Worm (Caenorhabditis elegans) whole organism, L4/young adult: ENCODE data around the gene F58A4.2.
A peak's percentile ranks its signal among the peaks of the same experiment; 100 is the strongest.

Experiments
- W03F9.2 ChIP-seq: fragments of 150-350 bp; optimal IDR thresholded peaks from 2 replicates; lab custom pipeline; 2014; ENCODE audit warnings: missing biosample characterization, missing genetic modification characterization
- dao-5 ChIP-seq: sonication (generic microtip); optimal IDR thresholded peaks from 2 replicates; lab custom pipeline; 2016; ENCODE audit warnings: missing genotype, missing genetic modification characterization, moderate library complexity, missing compliant biosample characterization
- him-1 ChIP-seq: sonication (generic microtip); optimal IDR thresholded peaks from 2 replicates; lab custom pipeline; 2016; ENCODE audit warnings: missing genotype, missing genetic modification reagents, missing genetic modification characterization, missing compliant biosample characterization

Gene F58A4.2

DNA sequence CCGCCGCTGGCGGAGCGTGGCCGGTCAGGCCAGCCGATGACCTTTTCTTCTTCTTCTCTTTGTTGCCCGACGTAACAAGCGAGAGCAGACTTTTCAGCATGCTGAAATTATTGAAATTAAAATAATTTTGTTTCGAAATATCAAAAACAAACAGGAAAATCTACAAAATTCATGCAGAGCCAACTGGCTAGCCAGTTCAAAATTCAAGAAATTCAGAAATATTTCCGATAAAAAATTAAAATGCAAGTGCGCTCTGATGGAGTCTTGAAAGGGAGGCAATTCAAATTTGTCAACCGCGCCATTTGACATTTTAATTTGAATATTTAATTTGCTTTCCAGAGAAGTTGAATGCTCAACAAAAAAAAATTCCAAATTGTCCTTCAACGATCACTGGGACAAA is at the start of gene F58A4.2:
Gene F58A4.2, minus strand, starts transcription at position 101 of the 400 bp plus-strand sequence.
- no peak for TF ChIP-seq W03F9.2
- TF ChIP-seq him-1, result no peak

DNA sequence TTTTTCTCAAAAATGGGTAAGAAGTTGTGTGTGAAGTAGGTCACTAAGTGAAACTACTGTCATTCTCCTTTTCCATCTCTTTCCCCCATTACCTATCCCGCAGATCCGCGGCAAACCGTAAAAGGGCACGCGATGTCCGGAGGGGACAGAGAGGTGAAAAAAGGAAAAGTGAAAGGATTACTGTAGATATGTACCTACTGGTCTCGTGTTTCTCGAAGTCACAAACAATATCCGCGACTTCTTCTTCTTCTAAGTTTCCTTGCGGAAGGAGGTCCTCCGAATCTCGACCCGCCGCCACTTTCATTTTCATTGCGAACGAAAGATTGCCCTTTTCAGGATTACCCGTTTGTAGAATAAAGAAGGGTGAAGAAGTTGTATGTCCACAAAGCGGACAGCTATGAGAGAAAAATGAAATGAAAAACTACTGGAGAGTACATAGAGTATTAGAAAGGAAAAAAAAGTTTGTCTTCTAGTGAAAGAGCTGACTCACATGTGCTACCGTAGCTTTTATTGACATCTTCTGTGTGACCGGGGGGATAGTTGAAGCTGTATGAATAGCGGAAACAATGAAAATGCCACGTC is 46.0 kb upstream of the F58A4.2 start:
- TF ChIP-seq dao-5, result no peak
- no peak for TF ChIP-seq W03F9.2
- TF ChIP-seq him-1, result no peak

DNA sequence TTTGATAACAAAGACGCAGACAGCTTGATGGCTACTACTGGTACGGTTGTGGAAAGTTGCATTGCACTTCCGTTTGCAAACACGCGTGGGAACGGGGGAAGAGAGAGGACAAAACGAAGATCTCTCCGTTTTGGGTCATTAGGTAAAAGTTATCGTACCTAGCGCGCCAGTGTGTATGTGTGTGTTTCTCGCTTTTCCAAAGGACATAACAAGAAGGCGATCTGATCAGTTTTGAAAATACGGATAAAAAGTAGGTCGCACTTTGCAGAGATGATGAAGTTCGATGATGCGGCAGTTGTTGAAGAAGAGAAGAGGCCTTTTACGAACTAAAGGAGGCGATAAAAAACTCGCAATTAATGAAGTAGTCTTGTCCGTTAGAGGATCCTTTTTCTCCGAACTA is 44.6 kb upstream of the F58A4.2 start:
- TF ChIP-seq him-1 (no peak), dao-5 (no peak), W03F9.2 (no peak)

DNA sequence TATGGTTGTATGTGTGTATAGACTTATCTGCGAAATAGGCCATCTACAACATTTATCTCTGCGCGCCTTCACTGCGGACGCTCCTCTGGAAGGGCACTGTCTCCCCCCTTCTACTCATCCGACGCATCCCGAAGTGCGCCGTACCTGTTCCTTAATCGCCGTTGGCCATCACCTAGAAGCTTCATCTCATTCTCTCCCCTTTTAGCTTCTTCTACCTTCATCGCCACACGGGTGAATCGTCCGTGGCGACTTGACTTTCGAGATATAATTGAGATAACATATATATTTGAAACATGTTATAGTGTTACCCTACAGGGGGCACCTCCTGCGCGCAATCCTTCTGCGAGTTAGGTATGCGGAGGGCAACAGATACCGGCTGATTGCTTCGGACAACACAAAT is 41.6 kb upstream of the F58A4.2 start:
- no peak for TF ChIP-seq him-1
- no peak for TF ChIP-seq W03F9.2
- no peak for TF ChIP-seq dao-5

DNA sequence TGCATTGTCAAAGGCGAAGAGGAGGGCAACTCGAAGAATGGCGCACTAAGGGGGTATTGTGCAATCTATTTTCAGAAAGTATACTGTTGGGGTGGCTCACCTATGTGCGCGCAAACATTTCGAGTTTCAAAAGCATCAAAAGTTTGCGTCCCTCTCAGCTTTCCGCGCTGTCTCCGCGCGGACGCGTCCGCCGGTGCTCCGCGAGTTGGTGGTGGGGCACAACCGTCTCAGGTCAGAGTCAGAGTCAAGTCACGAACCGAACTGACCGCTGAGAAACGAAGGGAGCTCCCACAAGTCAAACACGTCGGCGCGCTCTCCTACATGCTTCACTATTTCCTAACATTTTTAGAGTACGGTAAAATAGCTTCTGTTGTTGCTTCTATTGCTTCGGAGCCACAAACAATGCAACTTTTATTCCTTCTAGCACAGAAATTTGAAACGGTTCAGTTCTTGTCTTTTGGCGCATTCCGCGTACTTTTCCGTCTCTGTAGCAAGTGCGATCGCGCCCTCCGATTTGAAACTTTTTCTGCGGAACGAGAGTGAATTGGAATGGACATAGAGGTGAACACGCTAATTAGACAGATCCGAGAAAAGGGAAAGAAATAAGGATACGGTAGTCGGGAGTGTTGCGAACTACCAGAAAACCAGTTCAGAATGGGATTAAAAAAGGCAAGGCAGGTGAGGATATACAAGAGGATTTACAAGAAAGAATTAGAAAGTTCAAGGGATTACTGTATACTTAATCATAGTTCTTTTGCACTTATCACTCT is 38.9 kb upstream of the F58A4.2 start:
- no peak for TF ChIP-seq W03F9.2
- TF ChIP-seq dao-5, result no peak
- no peak for TF ChIP-seq him-1

DNA sequence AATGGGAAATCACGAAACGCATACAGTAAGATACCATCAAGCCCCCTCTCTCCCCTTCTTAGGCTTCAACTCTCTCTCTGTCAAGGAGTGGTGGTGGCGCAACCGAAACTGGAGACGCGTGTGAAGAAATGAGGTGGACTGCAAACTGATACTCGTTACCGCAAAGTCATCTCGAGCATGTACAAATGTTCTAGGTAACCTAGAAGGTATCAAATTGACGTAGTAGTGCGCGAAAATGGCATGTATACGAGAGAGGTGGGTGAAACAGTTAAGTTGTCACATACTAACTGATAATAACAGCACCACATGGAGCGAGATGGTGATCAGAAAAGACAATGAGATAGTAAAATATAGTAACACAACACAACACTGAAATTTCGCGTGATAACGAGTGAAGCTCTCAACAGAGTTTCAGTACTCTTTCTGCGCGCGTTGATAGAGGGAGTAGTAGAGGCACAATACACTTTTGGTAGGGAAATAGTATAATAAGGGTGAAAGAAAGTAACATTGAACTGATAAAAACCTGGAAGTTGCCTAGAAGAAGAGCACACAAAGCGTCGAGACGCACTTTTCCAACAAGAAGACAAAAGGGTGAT is 37.7 kb upstream of the F58A4.2 start:
- TF ChIP-seq him-1 (no peak), W03F9.2 (no peak), dao-5 (no peak)

DNA sequence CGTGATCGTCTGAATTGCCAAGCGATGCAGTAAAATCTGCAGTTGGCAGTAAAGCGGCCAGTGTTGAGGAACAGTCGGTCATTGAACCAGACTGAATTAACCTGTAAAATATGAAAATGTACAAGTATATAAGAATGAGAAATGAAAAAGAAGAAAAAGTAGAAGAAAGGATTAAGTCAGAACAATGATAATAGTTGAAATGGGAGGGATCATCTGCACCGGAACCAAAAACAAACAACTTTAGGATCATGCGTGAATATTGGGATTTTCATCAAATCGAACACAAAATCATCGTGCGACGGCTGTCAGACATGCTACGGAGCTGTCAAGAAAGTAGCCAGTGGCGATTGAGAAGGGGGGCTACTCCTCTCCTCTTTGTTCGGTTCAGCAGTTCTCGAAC is 36.5 kb upstream of the F58A4.2 start, which contains the start of gene gei-13:
Gene gei-13, minus strand, starts transcription at position 101 of the 400 bp plus-strand sequence.
- TF ChIP-seq him-1 (no peak), W03F9.2 (no peak), dao-5 (no peak)

DNA sequence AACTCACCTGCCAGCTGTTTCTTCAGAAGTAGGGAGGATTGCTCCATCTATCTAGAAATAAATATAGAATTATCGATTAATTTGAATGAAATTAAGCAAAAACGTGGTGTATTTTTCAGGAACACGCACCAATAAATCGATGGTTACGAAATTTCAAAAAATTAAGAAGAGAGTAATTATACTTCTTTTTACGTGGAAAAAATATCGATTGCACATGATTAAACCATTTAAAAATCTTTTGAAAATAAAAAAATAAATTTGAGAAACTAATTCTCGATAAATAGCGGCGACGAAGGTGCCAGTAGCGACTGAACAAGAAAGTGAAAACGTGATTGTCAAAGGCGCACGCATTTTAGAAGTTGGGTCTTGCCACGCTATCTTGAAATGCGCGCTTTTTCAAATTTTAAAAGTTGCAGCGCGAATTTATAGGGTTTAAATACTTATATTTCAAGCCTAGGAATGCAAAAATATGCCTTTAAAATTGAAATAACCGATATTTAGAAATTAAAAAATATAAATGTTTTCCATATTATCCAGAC is 30.6 kb upstream of the F58A4.2 start, which contains the start of gene ubc-7:
Gene ubc-7, minus strand, starts transcription at position 51 of the 539 bp plus-strand sequence.
- no peak for TF ChIP-seq him-1
- peak; percentile 79 for TF ChIP-seq W03F9.2
- TF ChIP-seq dao-5, result no peak

DNA sequence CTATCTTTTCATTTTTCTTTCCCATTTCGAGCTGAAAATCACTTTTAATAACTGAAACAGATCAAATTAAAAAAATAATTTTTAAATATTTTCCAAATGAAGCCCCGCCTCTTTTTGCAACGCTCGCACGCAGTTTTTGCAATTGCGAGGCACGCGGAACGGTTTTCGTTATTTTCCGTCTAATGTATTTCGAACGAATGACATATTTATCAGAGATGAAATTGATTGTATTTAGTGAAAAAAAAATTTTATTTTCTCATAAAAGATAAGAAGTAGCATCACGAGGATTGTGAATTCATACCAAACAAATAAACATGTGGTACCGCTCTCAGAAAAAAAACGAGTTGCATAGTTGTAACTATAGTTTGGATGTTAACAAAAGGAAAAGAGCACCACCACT is 29.3 kb upstream of the F58A4.2 start, which contains the start of gene rpac-19:
Gene rpac-19, minus strand, starts transcription at position 31 of the 400 bp plus-strand sequence.
- TF ChIP-seq him-1 (no peak), dao-5 (no peak), W03F9.2 (peak; percentile 74)

DNA sequence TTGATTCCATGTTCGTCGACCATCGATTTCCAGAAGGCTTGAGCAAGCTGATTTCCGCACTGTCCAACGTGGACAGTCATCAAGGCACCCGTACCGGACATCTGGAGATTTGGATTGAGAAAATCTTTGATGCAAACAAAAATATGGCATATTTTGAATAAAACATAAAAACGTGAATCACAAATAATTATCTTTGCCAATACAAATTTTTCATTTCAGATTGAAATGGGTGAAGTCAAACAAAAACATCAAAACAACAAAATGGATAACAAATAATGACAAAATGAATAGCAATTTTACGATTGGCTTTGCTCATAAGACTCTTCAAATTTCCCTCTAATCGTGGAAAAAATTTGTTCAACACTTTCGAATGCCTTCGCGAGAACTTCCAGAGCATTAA is 28.5 kb upstream of the F58A4.2 start, which contains the start of gene tbg-1:
Gene tbg-1, minus strand, starts transcription at position 101 of the 400 bp plus-strand sequence.
- TF ChIP-seq him-1 (no peak), dao-5 (no peak), W03F9.2 (no peak)

DNA sequence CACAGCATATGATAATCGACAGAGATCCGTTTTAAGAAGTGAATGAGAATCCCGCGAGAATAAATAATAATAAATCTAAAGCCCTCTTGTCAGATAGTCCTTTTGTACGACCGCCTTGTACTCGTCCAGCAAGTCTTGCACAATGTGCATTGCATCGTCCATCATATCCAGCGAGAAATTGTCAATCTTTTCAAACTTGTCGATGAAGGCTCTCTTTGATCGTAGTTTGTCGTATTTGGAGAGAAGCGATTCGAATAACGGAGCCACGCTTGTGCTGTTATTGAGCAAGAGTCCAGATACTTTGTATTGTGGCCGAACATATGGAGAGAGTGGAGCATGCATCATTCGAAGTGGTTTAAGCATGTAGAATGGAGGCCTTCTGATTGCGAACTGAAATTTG is 26.1 kb upstream of the F58A4.2 start:
- TF ChIP-seq W03F9.2 (no peak), him-1 (no peak), dao-5 (no peak)

DNA sequence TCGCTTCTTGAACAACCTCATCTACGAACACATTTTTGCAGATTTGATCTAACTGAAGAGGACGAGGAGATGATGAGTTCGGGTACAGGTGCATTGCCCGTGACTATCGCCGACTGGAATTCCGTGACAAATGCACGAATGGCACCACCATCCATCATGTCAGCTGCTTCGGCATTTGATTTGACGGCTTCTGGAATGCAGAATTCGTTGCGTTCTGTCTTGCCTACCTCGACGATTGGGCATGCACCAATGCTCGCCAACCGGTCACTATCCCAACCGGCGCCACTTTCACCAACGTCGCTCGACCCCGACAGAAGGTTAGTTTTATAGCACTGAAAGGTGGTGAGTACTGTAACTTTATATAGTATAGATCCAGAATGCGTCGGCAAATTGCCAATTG is 22.9 kb upstream of the F58A4.2 start:
- no peak for TF ChIP-seq him-1
- TF ChIP-seq dao-5, result no peak
- no peak for TF ChIP-seq W03F9.2

DNA sequence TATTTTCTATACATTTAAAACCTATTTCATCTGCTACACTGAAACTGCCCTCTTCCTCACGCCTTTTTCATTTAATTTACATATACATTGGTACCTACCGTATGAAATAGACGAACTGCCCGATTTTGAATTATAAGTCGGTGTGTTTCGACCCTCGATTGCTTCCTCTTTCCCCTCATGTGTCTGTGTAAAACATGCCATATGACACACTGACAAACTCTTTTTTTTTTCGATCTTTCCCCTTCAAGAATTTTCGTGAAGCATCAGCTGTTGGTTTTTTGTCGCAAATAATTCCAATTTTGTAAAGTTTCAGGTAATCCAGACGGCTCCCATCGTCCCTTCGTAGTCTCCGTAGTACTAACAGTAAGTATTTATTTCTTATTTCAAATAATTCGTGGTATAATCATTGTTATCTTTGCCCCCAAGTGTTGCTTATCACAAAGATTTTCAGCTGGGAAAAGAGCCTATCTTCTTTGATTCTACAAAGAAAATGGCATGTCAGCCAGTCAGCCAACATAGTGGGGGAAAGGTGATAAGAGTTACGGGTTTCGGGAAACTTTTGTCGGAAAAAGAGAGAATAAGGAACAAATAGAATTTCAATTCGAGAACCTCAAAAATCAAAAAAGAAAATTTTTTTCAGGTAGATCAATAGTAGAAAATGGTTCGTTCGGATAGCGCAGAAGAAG is 21.4 kb upstream of the F58A4.2 start:
- TF ChIP-seq him-1 (no peak), dao-5 (no peak), W03F9.2 (no peak)

DNA sequence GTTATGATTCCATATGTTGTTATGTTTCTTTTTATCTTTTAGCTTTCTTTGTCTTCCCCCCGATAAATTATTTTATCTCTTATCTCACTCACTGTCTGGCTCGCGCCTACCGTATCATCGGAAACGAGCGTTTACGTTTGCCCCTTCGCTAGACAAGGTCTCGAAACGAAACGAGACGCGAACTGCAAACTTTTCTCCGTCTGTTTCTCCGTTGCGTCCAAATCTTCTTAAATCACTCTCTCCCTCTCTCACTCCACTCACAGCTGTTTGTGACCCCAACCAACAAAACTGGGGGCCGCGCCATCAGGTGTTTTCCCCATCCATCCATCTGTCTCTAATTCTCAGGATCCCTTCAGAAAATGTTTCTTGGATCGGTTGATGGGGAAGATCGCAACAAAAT is 19.6 kb upstream of the F58A4.2 start:
- no peak for TF ChIP-seq him-1
- no peak for TF ChIP-seq dao-5
- TF ChIP-seq W03F9.2, result no peak

DNA sequence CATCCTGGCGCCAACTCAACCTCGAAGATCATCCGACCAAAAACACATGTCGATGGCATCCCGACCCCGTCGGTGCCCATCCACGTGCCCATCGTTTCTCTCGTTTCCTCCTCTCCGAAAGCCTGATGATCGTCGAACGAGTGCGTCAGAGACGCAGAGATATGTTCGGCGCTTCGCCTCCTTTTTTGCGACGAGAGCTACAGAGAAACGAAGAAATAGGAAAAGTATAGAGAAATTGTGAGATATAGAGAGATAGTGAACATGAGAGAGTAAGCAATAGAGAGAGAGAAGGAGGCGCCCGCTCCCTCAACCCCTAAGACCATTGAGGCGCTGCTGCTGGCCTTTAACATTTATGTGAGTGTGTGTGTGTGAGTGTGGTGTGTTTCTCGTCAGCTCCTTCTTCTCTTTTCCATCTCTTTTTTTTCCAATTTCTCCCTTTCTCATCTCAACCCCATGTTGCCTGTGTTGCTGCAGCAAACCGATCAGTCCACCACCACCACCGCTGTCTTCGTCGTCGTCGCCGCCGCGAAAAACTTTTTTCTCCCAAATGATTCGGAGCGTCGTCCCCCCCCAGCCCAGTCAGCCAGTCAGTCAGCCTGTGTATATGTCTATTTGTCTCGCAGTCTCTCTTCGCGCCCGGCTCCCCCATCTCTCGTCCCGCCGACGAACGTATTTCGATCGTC is 18.7 kb upstream of the F58A4.2 start, which contains the start of gene hlh-11:
Gene hlh-11, plus strand, starts transcription at position 633 of the 683 bp plus-strand sequence.
- TF ChIP-seq him-1 (peak; percentile 89), dao-5 (peak; percentile 37), W03F9.2 (peak; percentile 86)
